Fruit fly (Drosophila melanogaster) whole organism, embryonic: ENCODE data around the gene Arp6.

ENCODE experiments used
- Atf3 ChIP-seq: fragments of 200-800 bp; sonication (Bioruptor generic); optimal IDR thresholded peaks from 3 replicates; lab custom pipeline; 2016; ENCODE audit warnings: missing biosample characterization, missing genetic modification characterization
- BtbVII ChIP-seq: fragments of 200-800 bp; sonication (Bioruptor generic); optimal IDR thresholded peaks from 3 replicates; lab custom pipeline; 2017; ENCODE audit warnings: missing biosample characterization, mild to moderate bottlenecking, missing genetic modification characterization
- CG10959 ChIP-seq: fragments of 200-800 bp; sonication (Bioruptor generic); IDR thresholded peaks from 2 replicates; pipeline ENCODE4 v1.3.6; 2022; ENCODE audit warnings: missing biosample characterization, missing genetic modification characterization
- CG11696 ChIP-seq: fragments of 200-800 bp; sonication (Bioruptor generic); IDR thresholded peaks from 2 replicates; pipeline ENCODE4 v1.3.6; 2022; ENCODE audit warnings: missing biosample characterization, missing genetic modification characterization
- CG13775 ChIP-seq: fragments of 200-800 bp; sonication (Bioruptor generic); optimal IDR thresholded peaks from 3 replicates; lab custom pipeline; 2017; ENCODE audit warnings: missing biosample characterization, mild to moderate bottlenecking, missing genetic modification characterization
- CG14441 ChIP-seq: fragments of 200-800 bp; sonication (Bioruptor generic); IDR thresholded peaks from 2 replicates; pipeline ENCODE4 v1.3.6; 2022; ENCODE audit warnings: missing biosample characterization, missing genetic modification characterization
- CG15514 ChIP-seq: fragments of 200-800 bp; sonication (Bioruptor generic); optimal IDR thresholded peaks from 3 replicates; lab custom pipeline; 2017; ENCODE audit warnings: missing biosample characterization, missing genetic modification characterization, mild to moderate bottlenecking, moderate library complexity, missing genetic modification reagents
- CG1602 ChIP-seq: fragments of 200-800 bp; sonication (Bioruptor generic); optimal IDR thresholded peaks from 3 replicates; lab custom pipeline; 2016; ENCODE audit warnings: missing biosample characterization, missing genetic modification characterization
- CG17186 ChIP-seq: fragments of 200-800 bp; sonication (Bioruptor generic); optimal IDR thresholded peaks from 3 replicates; lab custom pipeline; 2017; ENCODE audit warnings: missing biosample characterization, missing genetic modification reagents, missing genetic modification characterization
- CG31224 ChIP-seq: fragments of 200-800 bp; sonication (Bioruptor generic); IDR thresholded peaks from 2 replicates; pipeline ENCODE4 v1.3.6; 2022; ENCODE audit warnings: missing biosample characterization, missing genetic modification characterization
- CG32767 ChIP-seq: fragments of 200-800 bp; sonication (Bioruptor generic); IDR thresholded peaks from 2 replicates; pipeline ENCODE4 v1.3.6; 2022; ENCODE audit warnings: missing biosample characterization, missing genetic modification characterization
- CG4617 ChIP-seq: fragments of 200-800 bp; sonication (Bioruptor generic); optimal IDR thresholded peaks from 3 replicates; lab custom pipeline; 2016; ENCODE audit warnings: missing biosample characterization, missing genetic modification characterization, borderline replicate concordance
- CG4730 ChIP-seq: fragments of 200-800 bp; sonication (Bioruptor generic); IDR thresholded peaks from 2 replicates; pipeline ENCODE4 v1.3.6; 2022; ENCODE audit warnings: missing biosample characterization, missing genetic modification characterization
- CG7271 ChIP-seq: fragments of 200-800 bp; sonication (Bioruptor generic); optimal IDR thresholded peaks from 2 replicates; lab custom pipeline; 2018; ENCODE audit warnings: missing biosample characterization, mild to moderate bottlenecking, missing genetic modification characterization, moderate library complexity
- CG7963 ChIP-seq: fragments of 200-800 bp; sonication (Bioruptor generic); IDR thresholded peaks from 3 replicates; pipeline ENCODE4 v1.3.6; 2022; ENCODE audit warnings: missing biosample characterization, missing genetic modification characterization; ENCODE audit not compliant: partially characterized antibody
- CG8359 ChIP-seq: fragments of 200-800 bp; sonication (Bioruptor generic); optimal IDR thresholded peaks from 2 replicates; lab custom pipeline; 2017; ENCODE audit warnings: missing biosample characterization, mild to moderate bottlenecking, missing genetic modification characterization, borderline replicate concordance
- CG8944 ChIP-seq: fragments of 200-800 bp; sonication (Bioruptor generic); optimal IDR thresholded peaks from 3 replicates; lab custom pipeline; 2016; ENCODE audit warnings: missing biosample characterization, missing genetic modification characterization
- CG9932 ChIP-seq: fragments of 200-800 bp; sonication (Bioruptor generic); IDR thresholded peaks from 2 replicates; pipeline ENCODE4 v1.3.6; 2022; ENCODE audit warnings: missing biosample characterization, missing genetic modification characterization
- Deaf1 ChIP-seq: fragments of 200-800 bp; optimal IDR thresholded peaks from 3 replicates; lab custom pipeline; 2019; ENCODE audit warnings: missing biosample characterization, mild to moderate bottlenecking, missing genetic modification characterization, moderate library complexity
- E2f1 ChIP-seq: fragments of 200-800 bp; sonication (Bioruptor generic); IDR thresholded peaks from 2 replicates; pipeline ENCODE4 v1.3.6; 2022; ENCODE audit warnings: missing biosample characterization, missing genetic modification characterization
- Ets97D ChIP-seq: fragments of 200-800 bp; sonication (Bioruptor generic); optimal IDR thresholded peaks from 3 replicates; lab custom pipeline; 2016; ENCODE audit warnings: missing biosample characterization, missing genetic modification characterization
- MBD-R2 ChIP-seq: fragments of 200-800 bp; sonication (Bioruptor generic); IDR thresholded peaks from 2 replicates; pipeline ENCODE4 v1.3.6; 2022; ENCODE audit warnings: missing biosample characterization, missing genetic modification characterization
- Nf-YB ChIP-seq: fragments of 200-800 bp; sonication (Bioruptor generic); optimal IDR thresholded peaks from 3 replicates; lab custom pipeline; 2019; ENCODE audit warnings: missing biosample characterization, mild to moderate bottlenecking, missing genetic modification characterization, moderate library complexity
- Optix ChIP-seq: fragments of 200-800 bp; sonication (Bioruptor generic); IDR thresholded peaks from 3 replicates; pipeline ENCODE4 v1.3.6; 2022; ENCODE audit warnings: missing biosample characterization, missing genetic modification characterization
- Poxn ChIP-seq: fragments of 200-800 bp; sonication (Bioruptor generic); IDR thresholded peaks from 2 replicates; pipeline ENCODE4 v1.3.6; 2022; ENCODE audit warnings: missing biosample characterization, missing genetic modification characterization
- Rfx ChIP-seq: fragments of 200-800 bp; sonication (Bioruptor generic); IDR thresholded peaks from 2 replicates; pipeline ENCODE4 v1.3.6; 2022; ENCODE audit warnings: missing biosample characterization, missing genetic modification characterization
- Scr ChIP-seq: fragments of 200-800 bp; sonication (Bioruptor generic); IDR thresholded peaks from 2 replicates; pipeline ENCODE4 v1.3.6; 2022; ENCODE audit warnings: missing biosample characterization, missing genetic modification characterization; ENCODE audit not compliant: partially characterized antibody
- Ssrp ChIP-seq: fragments of 200-800 bp; sonication (Bioruptor generic); optimal IDR thresholded peaks from 2 replicates; lab custom pipeline; 2018; ENCODE audit warnings: missing biosample characterization, mild to moderate bottlenecking, missing genetic modification characterization, moderate library complexity
- emc ChIP-seq: fragments of 200-800 bp; sonication (Bioruptor generic); optimal IDR thresholded peaks from 2 replicates; lab custom pipeline; 2016; ENCODE audit warnings: missing biosample characterization, missing genetic modification characterization
- esg ChIP-seq: fragments of 200-800 bp; sonication (Bioruptor generic); conservative IDR thresholded peaks from 2 replicates; pipeline ENCODE4 v1.3.6; 2022; ENCODE audit warnings: missing biosample characterization, missing genetic modification characterization
- fu2 ChIP-seq: fragments of 200-800 bp; sonication (Bioruptor generic); optimal IDR thresholded peaks from 2 replicates; lab custom pipeline; 2016; ENCODE audit warnings: missing biosample characterization, missing genetic modification characterization
- grau ChIP-seq: fragments of 200-800 bp; optimal IDR thresholded peaks from 3 replicates; lab custom pipeline; 2019; ENCODE audit warnings: missing biosample characterization, mild to moderate bottlenecking, missing genetic modification characterization, moderate library complexity
- h ChIP-seq: fragments of >200 bp; optimal IDR thresholded peaks from 2 replicates; lab custom pipeline; 2017
- hbn ChIP-seq: fragments of 200-800 bp; sonication (Bioruptor generic); IDR thresholded peaks from 2 replicates; pipeline ENCODE4 v1.3.6; 2022; ENCODE audit warnings: missing biosample characterization, missing genetic modification characterization; ENCODE audit not compliant: partially characterized antibody
- ind ChIP-seq: fragments of 200-800 bp; sonication (Bioruptor generic); optimal IDR thresholded peaks from 3 replicates; lab custom pipeline; 2016; ENCODE audit warnings: missing biosample characterization, missing genetic modification characterization
- jumu ChIP-seq: fragments of 200-800 bp; sonication (Bioruptor generic); optimal IDR thresholded peaks from 3 replicates; lab custom pipeline; 2016; ENCODE audit warnings: missing biosample characterization, missing genetic modification characterization
- lilli ChIP-seq: fragments of 200-800 bp; sonication (Bioruptor generic); optimal IDR thresholded peaks from 3 replicates; lab custom pipeline; 2016; ENCODE audit warnings: missing biosample characterization, missing genetic modification characterization
- pb ChIP-seq: fragments of 200-800 bp; sonication (Bioruptor generic); optimal IDR thresholded peaks from 3 replicates; lab custom pipeline; 2016; ENCODE audit warnings: missing biosample characterization, missing genetic modification characterization
- peb ChIP-seq: fragments of 200-800 bp; sonication (Bioruptor generic); IDR thresholded peaks from 2 replicates; pipeline ENCODE4 v1.3.6; 2022; ENCODE audit warnings: missing biosample characterization, missing genetic modification characterization
- row ChIP-seq: fragments of 200-800 bp; sonication (Bioruptor generic); IDR thresholded peaks from 3 replicates; pipeline ENCODE4 v1.3.6; 2022; ENCODE audit warnings: missing biosample characterization, missing genetic modification characterization
- sd ChIP-seq: fragments of 200-800 bp; sonication (Bioruptor generic); optimal IDR thresholded peaks from 3 replicates; lab custom pipeline; 2018; ENCODE audit warnings: missing biosample characterization, mild to moderate bottlenecking, missing genetic modification characterization, moderate library complexity
- sens ChIP-seq: fragments of 200-800 bp; sonication (Bioruptor generic); peaks from one replicate; lab custom pipeline; 2016; ENCODE audit warnings: missing biosample characterization, missing genetic modification characterization
- sens-2 ChIP-seq: fragments of 200-800 bp; sonication (Bioruptor generic); IDR thresholded peaks from 2 replicates; pipeline ENCODE4 v1.3.6; 2022; ENCODE audit warnings: missing biosample characterization, missing genetic modification characterization
- so ChIP-seq: fragments of 200-800 bp; sonication (Bioruptor generic); IDR thresholded peaks from 3 replicates; pipeline ENCODE4 v1.3.6; 2022; ENCODE audit warnings: missing biosample characterization, missing genetic modification characterization
- sug ChIP-seq: fragments of 200-800 bp; optimal IDR thresholded peaks from 2 replicates; lab custom pipeline; 2019; ENCODE audit warnings: missing biosample characterization, mild to moderate bottlenecking, missing genetic modification characterization, moderate library complexity
- tgo ChIP-seq: fragments of 200-800 bp; sonication (Bioruptor generic); IDR thresholded peaks from 3 replicates; pipeline ENCODE4 v1.3.6; 2022; ENCODE audit warnings: missing biosample characterization, missing genetic modification characterization
- tup ChIP-seq: fragments of 200-800 bp; sonication (Bioruptor generic); optimal IDR thresholded peaks from 2 replicates; lab custom pipeline; 2016; ENCODE audit warnings: missing biosample characterization, mild to moderate bottlenecking, missing genetic modification characterization, moderate library complexity
- twi ChIP-seq: fragments of 200-800 bp; optimal IDR thresholded peaks from 2 replicates; lab custom pipeline; 2019; ENCODE audit warnings: missing biosample characterization, mild to moderate bottlenecking, missing genetic modification characterization, moderate library complexity

The Arp6 gene

DNA sequence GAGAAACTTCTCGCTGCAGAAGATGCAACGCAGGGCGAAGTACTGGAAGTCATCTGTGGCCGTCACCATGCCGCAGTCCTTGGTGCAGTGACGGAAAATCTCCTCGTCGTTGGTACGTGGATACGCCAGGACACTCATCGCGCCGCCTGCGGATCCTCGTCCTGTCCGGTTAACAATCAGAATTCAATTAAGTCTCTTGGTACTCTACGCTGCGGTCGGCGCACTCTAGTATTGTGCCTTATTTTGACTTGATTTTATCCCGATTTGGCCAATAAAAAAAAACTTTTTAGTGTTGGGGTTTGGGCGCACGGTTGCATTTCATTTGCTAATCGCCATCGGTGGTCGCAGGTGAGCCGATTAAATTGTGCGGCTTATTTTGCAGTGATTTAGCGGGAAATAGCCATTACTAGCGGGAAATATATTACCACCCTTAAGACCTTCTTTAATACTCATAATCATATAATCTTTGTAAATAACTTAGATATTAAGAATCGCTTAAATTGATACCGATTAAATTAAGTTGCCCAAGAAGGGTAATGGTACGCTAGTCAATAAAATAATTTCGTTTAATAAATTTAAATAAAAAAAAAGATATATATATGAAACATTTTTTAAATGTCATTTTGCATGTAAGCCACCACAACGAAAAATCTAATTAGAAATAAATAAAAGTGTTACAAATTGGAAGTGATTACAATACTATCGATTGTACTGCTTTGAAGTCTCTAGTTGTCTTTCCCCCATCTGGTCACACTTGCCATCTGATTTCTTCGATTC, 9.2 kb upstream of the Arp6 start, which contains the start of the genes CG8944 and CCT6 (continued):
- TF ChIP-seq CG7963 (GFP tag; lab: Robert Waterston, UW) (peak; percentile 17; the same call in 1 of the 3 replicates), CG10959 (GFP tag; lab: Robert Waterston, UW) (no peak), esg (GFP tag; lab: Robert Waterston, UW) (no peak), jumu (GFP tag; lab: Kevin White, UChicago) (no peak), emc (GFP tag; lab: Kevin White, UChicago) (no peak), CG7271 (tag; lab: Kevin White, UChicago) (no peak), Optix (GFP tag; lab: Robert Waterston, UW) (no peak), peb (no peak), Atf3 (no peak), Rfx (GFP tag; lab: Robert Waterston, UW) (peak; percentile 57), sug (tag; lab: Kevin White, UChicago) (peak; percentile 14), CG1602 (GFP tag; lab: Kevin White, UChicago) (no peak), tup (no peak), CG32767 (GFP tag; lab: Robert Waterston, UW) (no peak), sens (GFP tag; lab: Kevin White, UChicago) (peak; percentile 64), h (no peak), CG4617 (GFP tag; lab: Kevin White, UChicago) (peak; percentile 21), sens-2 (GFP tag; lab: Robert Waterston, UW) (0 out of 2 replicates have a peak, but pooled peaks have one; percentile 12), E2f1 (no peak), grau (tag; lab: Kevin White, UChicago) (peak; percentile 1), CG4730 (GFP tag; lab: Robert Waterston, UW) (no peak), CG13775 (GFP tag; lab: Kevin White, UChicago) (peak; percentile 29), Poxn (GFP tag; lab: Robert Waterston, UW) (no peak), MBD-R2 (GFP tag; lab: Robert Waterston, UW) (peak; percentile 52), Ets97D (peak; percentile 17), CG8359 (GFP tag; lab: Kevin White, UChicago) (no peak), Ssrp (peak; percentile 5), pb (GFP tag; lab: Kevin White, UChicago) (no peak), sd (tag; lab: Kevin White, UChicago) (no peak), lilli (GFP tag; lab: Kevin White, UChicago) (peak; percentile 1), Scr (GFP tag; lab: Robert Waterston, UW) (peak; percentile 57)

DNA sequence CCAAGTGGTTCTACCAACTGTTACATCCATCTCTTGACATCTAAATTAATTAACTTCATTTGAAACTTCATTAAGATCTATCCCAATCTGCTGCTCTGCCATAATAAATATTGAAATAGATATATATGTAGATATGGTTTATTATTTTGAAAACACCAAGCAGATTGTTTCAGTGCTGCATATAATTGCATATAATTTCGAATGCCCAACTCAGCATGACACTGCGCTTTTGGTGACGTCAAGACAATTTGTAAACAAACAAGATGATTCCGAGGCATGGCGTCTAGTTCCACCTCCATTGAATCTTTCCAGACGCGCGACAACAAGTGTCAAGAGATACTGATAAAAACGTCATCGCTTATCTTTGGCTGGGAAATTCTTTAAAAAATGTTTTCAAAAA, 4.0 kb upstream of the Arp6 start:
- TF ChIP-seq hbn (no peak), CG9932 (GFP tag; lab: Robert Waterston, UW) (0 out of 2 replicates have a peak, but pooled peaks have one; percentile 28), BtbVII (GFP tag; lab: Kevin White, UChicago) (peak; percentile 3), row (GFP tag; lab: Robert Waterston, UW) (peak; percentile 24; the same call in 2 of the 3 replicates)

DNA sequence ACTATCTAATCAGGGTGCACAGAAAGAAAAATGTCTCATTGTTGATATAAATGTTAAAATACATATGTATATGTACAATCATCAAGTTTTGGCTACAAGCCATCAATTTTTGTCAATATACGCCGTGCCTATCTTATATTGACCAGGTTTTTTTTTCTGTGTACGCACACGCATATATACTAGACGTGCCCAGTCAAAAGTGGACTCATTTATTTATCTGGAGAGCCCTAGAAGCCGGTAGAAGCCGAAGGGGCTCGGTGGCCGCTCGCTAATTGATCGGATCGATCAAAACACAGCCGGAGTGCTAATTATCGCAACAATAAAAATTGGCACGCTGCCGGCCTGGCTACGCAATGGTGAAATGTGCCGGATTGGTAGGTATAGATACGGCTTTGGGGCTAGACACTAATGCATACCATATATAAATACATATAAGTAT, 3.4 kb upstream of the Arp6 start:
- TF ChIP-seq Nf-YB (GFP tag; lab: Kevin White, UChicago) (peak; percentile 44), esg (GFP tag; lab: Robert Waterston, UW) (peak; percentile 50), CG17186 (GFP tag; lab: Kevin White, UChicago) (no peak), ind (GFP tag; lab: Kevin White, UChicago) (peak; percentile 67), so (GFP tag; lab: Robert Waterston, UW) (0 out of 3 replicates have a peak, but pooled peaks have one; percentile 31), CG15514 (GFP tag; lab: Kevin White, UChicago) (peak; percentile 79), CG31224 (GFP tag; lab: Robert Waterston, UW) (peak; percentile 65), Poxn (GFP tag; lab: Robert Waterston, UW) (0 out of 2 replicates have a peak, but pooled peaks have one; percentile 30), CG11696 (GFP tag; lab: Robert Waterston, UW) (peak; percentile 64), tgo (GFP tag; lab: Robert Waterston, UW) (peak; percentile 72), CG4730 (GFP tag; lab: Robert Waterston, UW) (peak; percentile 53; the same call in 1 of the 2 replicates), twi (tag; lab: Kevin White, UChicago) (no peak), Deaf1 (tag; lab: Kevin White, UChicago) (peak; percentile 77), CG8944 (GFP tag; lab: Kevin White, UChicago) (peak; percentile 75), fu2 (peak; percentile 37), CG14441 (GFP tag; lab: Robert Waterston, UW) (peak; percentile 84)
